Worm (Caenorhabditis elegans) whole organism, L4/young adult: ENCODE measurements around the gene btbd-10.

Experiments
- W03F9.2 ChIP-seq: fragments of 150-350 bp; optimal IDR thresholded peaks from 2 replicates; lab custom pipeline; 2014; ENCODE audit warnings: missing biosample characterization, missing genetic modification characterization
- dao-5 ChIP-seq: sonication (generic microtip); optimal IDR thresholded peaks from 2 replicates; lab custom pipeline; 2016; ENCODE audit warnings: missing genotype, missing genetic modification characterization, moderate library complexity, missing compliant biosample characterization
- him-1 ChIP-seq: sonication (generic microtip); optimal IDR thresholded peaks from 2 replicates; lab custom pipeline; 2016; ENCODE audit warnings: missing genotype, missing genetic modification reagents, missing genetic modification characterization, missing compliant biosample characterization

ce11 chrII:4883412-4883811 lies 21.4 kb upstream of the btbd-10 start, which contains the start of gene gst-8:
- TF ChIP-seq dao-5 (tag; lab: Kevin White, UChicago) (no peak), him-1 (tag; lab: Kevin White, UChicago) (no peak), W03F9.2 (tag; lab: Kevin White, UChicago) (no peak)
